Fruit fly (Drosophila melanogaster) whole organism, embryonic: ENCODE results near the gene Nep2.

Experiments used
- CG1024 ChIP-seq: fragments of 200-800 bp; sonication (Bioruptor generic); IDR thresholded peaks from 2 replicates; pipeline ENCODE4 v1.3.6; 2022; ENCODE audit warnings: missing biosample characterization, missing genetic modification characterization
- CG10274 ChIP-seq: fragments of 200-800 bp; sonication (Bioruptor generic); optimal IDR thresholded peaks from 3 replicates; lab custom pipeline; 2017; ENCODE audit warnings: missing biosample characterization, mild to moderate bottlenecking, missing genetic modification characterization
- CG11723 ChIP-seq: fragments of 200-800 bp; sonication (Bioruptor generic); optimal IDR thresholded peaks from 2 replicates; lab custom pipeline; 2017; ENCODE audit warnings: missing biosample characterization, mild to moderate bottlenecking, missing genetic modification characterization
- CG12659 ChIP-seq: fragments of 200-800 bp; sonication (Bioruptor generic); optimal IDR thresholded peaks from 3 replicates; lab custom pipeline; 2017; ENCODE audit warnings: mild to moderate bottlenecking, missing biosample characterization, missing genetic modification reagents, missing genetic modification characterization
- CG12769 ChIP-seq: fragments of 200-800 bp; sonication (Bioruptor generic); optimal IDR thresholded peaks from 2 replicates; lab custom pipeline; 2019; ENCODE audit warnings: missing biosample characterization, mild to moderate bottlenecking, missing genetic modification characterization, moderate library complexity
- CG12942 ChIP-seq: fragments of 200-800 bp; sonication (Bioruptor generic); optimal IDR thresholded peaks from 3 replicates; lab custom pipeline; 2016; ENCODE audit warnings: missing biosample characterization, missing genetic modification characterization
- CG13424 ChIP-seq: fragments of 200-800 bp; sonication (Bioruptor generic); optimal IDR thresholded peaks from 2 replicates; lab custom pipeline; 2019; ENCODE audit warnings: missing biosample characterization, mild to moderate bottlenecking, missing genetic modification characterization, moderate library complexity
- CG13624 ChIP-seq: fragments of 200-800 bp; sonication (Bioruptor generic); optimal IDR thresholded peaks from 2 replicates; lab custom pipeline; 2016; ENCODE audit warnings: missing biosample characterization, missing genetic modification characterization
- CG14441 ChIP-seq: fragments of 200-800 bp; sonication (Bioruptor generic); IDR thresholded peaks from 2 replicates; pipeline ENCODE4 v1.3.6; 2022; ENCODE audit warnings: missing biosample characterization, missing genetic modification characterization
- CG14860 ChIP-seq: fragments of 200-800 bp; sonication (Bioruptor generic); IDR thresholded peaks from 3 replicates; pipeline ENCODE4 v1.3.6; 2022; ENCODE audit warnings: missing biosample characterization, missing genetic modification characterization; ENCODE audit not compliant: partially characterized antibody
- CG15479 ChIP-seq: fragments of 200-800 bp; sonication (Bioruptor generic); optimal IDR thresholded peaks from 3 replicates; lab custom pipeline; 2019; ENCODE audit warnings: missing biosample characterization, mild to moderate bottlenecking, missing genetic modification characterization, moderate library complexity
- CG17186 ChIP-seq: fragments of 200-800 bp; sonication (Bioruptor generic); optimal IDR thresholded peaks from 3 replicates; lab custom pipeline; 2017; ENCODE audit warnings: missing biosample characterization, missing genetic modification reagents, missing genetic modification characterization
- CG17359 ChIP-seq: fragments of 200-800 bp; sonication (Bioruptor generic); optimal IDR thresholded peaks from 3 replicates; lab custom pipeline; 2018; ENCODE audit warnings: missing biosample characterization, mild to moderate bottlenecking, missing genetic modification characterization, moderate library complexity
- CG18764 ChIP-seq: fragments of 200-800 bp; sonication (Bioruptor generic); optimal IDR thresholded peaks from 3 replicates; lab custom pipeline; 2016; ENCODE audit warnings: missing biosample characterization, missing genetic modification characterization
- CG3163 ChIP-seq: fragments of 200-800 bp; sonication (Bioruptor generic); optimal IDR thresholded peaks from 3 replicates; lab custom pipeline; 2016; ENCODE audit warnings: missing biosample characterization, missing genetic modification characterization
- CG3281 ChIP-seq: fragments of 200-800 bp; sonication (Bioruptor generic); optimal IDR thresholded peaks from 3 replicates; lab custom pipeline; 2017; ENCODE audit warnings: missing biosample characterization, mild to moderate bottlenecking, missing genetic modification characterization
- CG34376 ChIP-seq: fragments of 200-800 bp; sonication (Bioruptor generic); optimal IDR thresholded peaks from 2 replicates; lab custom pipeline; 2018; ENCODE audit warnings: missing biosample characterization, mild to moderate bottlenecking, missing genetic modification characterization
- CG4282 ChIP-seq: fragments of 200-800 bp; sonication (Bioruptor generic); optimal IDR thresholded peaks from 2 replicates; lab custom pipeline; 2016; ENCODE audit warnings: missing biosample characterization, missing genetic modification characterization
- CG6272 ChIP-seq: fragments of 200-800 bp; sonication (Bioruptor generic); IDR thresholded peaks from 2 replicates; pipeline ENCODE4 v1.3.6; 2022; ENCODE audit warnings: missing biosample characterization, missing genetic modification characterization
- CG6683 ChIP-seq: fragments of 200-800 bp; sonication (Bioruptor generic); optimal IDR thresholded peaks from 2 replicates; lab custom pipeline; 2017; ENCODE audit warnings: missing biosample characterization, mild to moderate bottlenecking, missing genetic modification characterization, missing genetic modification reagents
- CG6854 ChIP-seq: fragments of 200-800 bp; sonication (Bioruptor generic); optimal IDR thresholded peaks from 3 replicates; lab custom pipeline; 2017; ENCODE audit warnings: missing biosample characterization, mild to moderate bottlenecking, missing genetic modification characterization
- CG8765 ChIP-seq: fragments of 200-800 bp; sonication (Bioruptor generic); IDR thresholded peaks from 2 replicates; pipeline ENCODE4 v1.3.6; 2022; ENCODE audit warnings: missing biosample characterization, missing genetic modification characterization
- CHES-1-like ChIP-seq: fragments of 200-800 bp; sonication (Bioruptor generic); optimal IDR thresholded peaks from 2 replicates; lab custom pipeline; 2016; ENCODE audit warnings: missing biosample characterization, missing genetic modification characterization
- CoRest ChIP-seq: fragments of 200-800 bp; sonication (Bioruptor generic); optimal IDR thresholded peaks from 3 replicates; lab custom pipeline; 2018; ENCODE audit warnings: missing biosample characterization, mild to moderate bottlenecking, missing genetic modification characterization, moderate library complexity
- CrebB ChIP-seq: fragments of 200-800 bp; sonication (Bioruptor generic); optimal IDR thresholded peaks from 3 replicates; lab custom pipeline; 2018; ENCODE audit warnings: missing biosample characterization, mild to moderate bottlenecking, missing genetic modification characterization
- Eip74EF ChIP-seq, 2 experiments: fragments of 200-800 bp in 1 of 2; fragments of >200 bp in 1 of 2; sonication (Bioruptor generic) in 1 of 2; optimal IDR thresholded peaks; 2 replicates each; lab custom pipeline; 2017 to 2019; ENCODE audit warnings: missing biosample characterization in 2 of 2, missing genetic modification characterization in 2 of 2, mild to moderate bottlenecking in 1 of 2, moderate library complexity in 1 of 2
- HLH54F ChIP-seq: fragments of 200-800 bp; sonication (Bioruptor generic); optimal IDR thresholded peaks from 3 replicates; lab custom pipeline; 2016; ENCODE audit warnings: missing biosample characterization, missing genetic modification characterization
- Lim3 ChIP-seq: fragments of 200-800 bp; sonication (Bioruptor generic); IDR thresholded peaks from 2 replicates; pipeline ENCODE4 v1.3.6; 2022; ENCODE audit warnings: missing biosample characterization, missing genetic modification characterization
- Nf-YA ChIP-seq: fragments of 200-800 bp; sonication (Bioruptor generic); IDR thresholded peaks from 2 replicates; pipeline ENCODE4 v1.3.6; 2022; ENCODE audit warnings: missing biosample characterization, missing genetic modification characterization
- Pdp1 ChIP-seq, 2 experiments: fragments of 200-800 bp; sonication (Bioruptor generic); optimal IDR thresholded peaks; 3 replicates each; lab custom pipeline; 2016; ENCODE audit warnings: missing biosample characterization in 2 of 2, missing genetic modification characterization in 2 of 2, mild to moderate bottlenecking in 1 of 2, moderate library complexity in 1 of 2
- Rfx ChIP-seq: fragments of 200-800 bp; sonication (Bioruptor generic); IDR thresholded peaks from 2 replicates; pipeline ENCODE4 v1.3.6; 2022; ENCODE audit warnings: missing biosample characterization, missing genetic modification characterization
- Tbp ChIP-seq: fragments of >200 bp; optimal IDR thresholded peaks from 2 replicates; lab custom pipeline; 2018; ENCODE audit warnings: missing biosample characterization, missing genetic modification characterization
- cg ChIP-seq: fragments of 200-800 bp; sonication (Bioruptor generic); optimal IDR thresholded peaks from 3 replicates; lab custom pipeline; 2019; ENCODE audit warnings: missing biosample characterization, mild to moderate bottlenecking, missing genetic modification characterization, moderate library complexity
- emc ChIP-seq: fragments of 200-800 bp; sonication (Bioruptor generic); optimal IDR thresholded peaks from 2 replicates; lab custom pipeline; 2016; ENCODE audit warnings: missing biosample characterization, missing genetic modification characterization
- en ChIP-seq: fragments of 200-800 bp; sonication (Bioruptor generic); optimal IDR thresholded peaks from 2 replicates; lab custom pipeline; 2016; ENCODE audit warnings: missing biosample characterization, missing genetic modification characterization
- exex ChIP-seq: fragments of 200-800 bp; sonication (Bioruptor generic); optimal IDR thresholded peaks from 4 replicates; lab custom pipeline; 2018; ENCODE audit warnings: missing biosample characterization, mild to moderate bottlenecking, missing genetic modification characterization, moderate library complexity
- gcm2 ChIP-seq: fragments of 200-800 bp; sonication (Bioruptor generic); optimal IDR thresholded peaks from 2 replicates; lab custom pipeline; 2016; ENCODE audit warnings: missing biosample characterization, missing genetic modification characterization
- hkb ChIP-seq, 2 experiments: fragments of 200-800 bp in 1 of 2; fragments of >200 bp in 1 of 2; sonication (Bioruptor generic) in 1 of 2; IDR thresholded peaks in 1 of 2; optimal IDR thresholded peaks in 1 of 2; 2 replicates each; pipeline versions ENCODE4 v1.3.6 to Lab custom; 2017 to 2022; ENCODE audit warnings: missing biosample characterization in 1 of 2, missing genetic modification characterization in 1 of 2
- kah ChIP-seq: fragments of 200-800 bp; sonication (Bioruptor generic); optimal IDR thresholded peaks from 2 replicates; lab custom pipeline; 2018; ENCODE audit warnings: missing biosample characterization, mild to moderate bottlenecking, missing genetic modification characterization
- lilli ChIP-seq: fragments of 200-800 bp; sonication (Bioruptor generic); optimal IDR thresholded peaks from 3 replicates; lab custom pipeline; 2016; ENCODE audit warnings: missing biosample characterization, missing genetic modification characterization
- nau ChIP-seq: fragments of 200-800 bp; sonication (Bioruptor generic); optimal IDR thresholded peaks from 3 replicates; lab custom pipeline; 2017; ENCODE audit warnings: missing biosample characterization, mild to moderate bottlenecking, missing genetic modification characterization, missing genetic modification reagents
- nmo ChIP-seq: fragments of 200-800 bp; sonication (Bioruptor generic); optimal IDR thresholded peaks from 2 replicates; lab custom pipeline; 2018; ENCODE audit warnings: missing biosample characterization, mild to moderate bottlenecking, missing genetic modification characterization, moderate library complexity
- pum ChIP-seq: fragments of 200-800 bp; sonication (Bioruptor generic); optimal IDR thresholded peaks from 2 replicates; lab custom pipeline; 2016; ENCODE audit warnings: missing biosample characterization, missing genetic modification characterization
- salm ChIP-seq: fragments of 200-800 bp; sonication (Bioruptor generic); optimal IDR thresholded peaks from 2 replicates; lab custom pipeline; 2018; ENCODE audit warnings: missing biosample characterization, mild to moderate bottlenecking, missing genetic modification characterization
- slou ChIP-seq: fragments of 200-800 bp; sonication (Bioruptor generic); optimal IDR thresholded peaks from 3 replicates; lab custom pipeline; 2016; ENCODE audit warnings: missing biosample characterization, missing genetic modification characterization
- toy ChIP-seq: fragments of 200-800 bp; sonication (Bioruptor generic); IDR thresholded peaks from 2 replicates; pipeline ENCODE4 v1.3.6; 2022; ENCODE audit warnings: missing biosample characterization, missing genetic modification characterization
- usp ChIP-seq: fragments of >200 bp; optimal IDR thresholded peaks from 2 replicates; lab custom pipeline; 2017; ENCODE audit warnings: missing biosample characterization, missing genetic modification characterization
- wor ChIP-seq: fragments of 200-800 bp; sonication (Bioruptor generic); IDR thresholded peaks from 2 replicates; pipeline ENCODE4 v1.3.6; 2022; ENCODE audit warnings: missing biosample characterization, missing genetic modification characterization
- zen2 ChIP-seq: fragments of 200-800 bp; sonication (Bioruptor generic); IDR thresholded peaks from 3 replicates; pipeline ENCODE4 v1.3.6; 2022; ENCODE audit warnings: missing biosample characterization, missing genetic modification characterization; ENCODE audit not compliant: partially characterized antibody
- zfh2 ChIP-seq: fragments of 200-800 bp; sonication (Bioruptor generic); optimal IDR thresholded peaks from 2 replicates; lab custom pipeline; 2016; ENCODE audit warnings: missing biosample characterization, missing genetic modification characterization

Gene Nep2

DNA sequence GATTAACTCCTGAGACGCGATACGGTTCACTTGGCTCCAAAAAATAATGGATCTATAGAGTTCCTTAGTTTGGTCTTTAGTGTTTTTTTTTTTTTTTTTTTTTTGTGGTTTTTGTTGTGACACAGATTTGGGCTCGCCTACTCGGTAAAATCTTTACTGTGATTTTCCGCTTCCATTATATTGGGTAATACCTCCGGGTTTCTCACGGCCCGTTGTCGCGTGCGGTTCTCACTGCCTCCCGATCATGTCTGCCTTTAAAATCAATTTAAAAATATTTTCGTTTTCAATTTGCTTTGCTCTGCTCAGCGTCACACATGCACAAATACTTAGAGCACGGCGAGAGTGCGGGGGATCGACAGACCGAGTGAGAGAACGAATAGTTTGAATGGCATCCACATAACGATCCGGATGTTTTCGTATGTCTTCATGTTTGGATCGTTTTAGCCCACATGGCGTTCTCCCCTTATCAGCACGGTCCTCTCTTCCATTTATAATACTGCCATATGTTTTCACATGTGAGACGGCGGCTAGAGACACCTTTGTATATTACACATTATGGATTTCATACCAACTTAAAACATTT lies 14.6 kb upstream of the Nep2 start (continued):
- no peak for TF ChIP-seq salm
- peak; percentile 59 for TF ChIP-seq cg (GFP tag; lab: Kevin White, UChicago)
- TF ChIP-seq CG15479 (GFP tag; lab: Kevin White, UChicago): no peak
- no peak for TF ChIP-seq Nf-YA (GFP tag; lab: Robert Waterston, UW)
- TF ChIP-seq CG6683: no peak
- TF ChIP-seq Tbp (GFP tag; lab: Kevin White, UChicago): no peak
- no peak for TF ChIP-seq zfh2
- TF ChIP-seq CrebB (tag; lab: Kevin White, UChicago): peak; percentile 58
- TF ChIP-seq CG4282 (GFP tag; lab: Kevin White, UChicago): no peak
- TF ChIP-seq CG6272: no peak
- TF ChIP-seq Lim3 (GFP tag; lab: Robert Waterston, UW): no peak
- no peak for TF ChIP-seq CG14441 (GFP tag; lab: Robert Waterston, UW)
- TF ChIP-seq slou: no peak
- no peak for TF ChIP-seq CG13624 (GFP tag; lab: Kevin White, UChicago)
- no peak for TF ChIP-seq CoRest (tag; lab: Kevin White, UChicago)
- peak in 1 of 2 experiments; percentile 30 for TF ChIP-seq Eip74EF (GFP tag; optimal IDR thresholded peaks at IDR 0.05; lab: Kevin White, UChicago)
- no peak for TF ChIP-seq hkb (optimal IDR thresholded peaks at IDR 0.05; lab: Kevin White, UChicago)
- TF ChIP-seq hkb (GFP tag; IDR thresholded peaks at IDR 0.05; lab: Robert Waterston, UW): no peak
- TF ChIP-seq CG17186 (GFP tag; lab: Kevin White, UChicago): no peak
- no peak for TF ChIP-seq lilli
- no peak for TF ChIP-seq CG13424
- 0 out of 3 replicates have a peak, but pooled peaks have one; percentile 26 for TF ChIP-seq zen2 (GFP tag; lab: Robert Waterston, UW)
- TF ChIP-seq CG17359: no peak
- TF ChIP-seq CG8765 (GFP tag; lab: Robert Waterston, UW): no peak
- no peak for TF ChIP-seq CG12659
- TF ChIP-seq CG3163 (GFP tag; lab: Kevin White, UChicago): peak; percentile 6
- no peak for TF ChIP-seq wor (GFP tag; lab: Robert Waterston, UW)
- peak in 1 of 2 experiments; percentile 90 for TF ChIP-seq Pdp1 (GFP tag; optimal IDR thresholded peaks at IDR 0.05; lab: Kevin White, UChicago)
- TF ChIP-seq CG3281: no peak
- no peak for TF ChIP-seq en (GFP tag; lab: Kevin White, UChicago)
- no peak for TF ChIP-seq kah
- no peak for TF ChIP-seq HLH54F (GFP tag; lab: Kevin White, UChicago)
- no peak for TF ChIP-seq emc (GFP tag; lab: Kevin White, UChicago)
- TF ChIP-seq CG14860: no peak
- peak; percentile 54 for TF ChIP-seq CG12769
- peak; percentile 12 for TF ChIP-seq CG6854 (GFP tag; lab: Kevin White, UChicago)
- no peak for TF ChIP-seq nau (GFP tag; lab: Kevin White, UChicago)
- TF ChIP-seq CG10274: no peak
- no peak for TF ChIP-seq pum (GFP tag; lab: Kevin White, UChicago)
- no peak for TF ChIP-seq CG12942 (GFP tag; lab: Kevin White, UChicago)
- TF ChIP-seq CG1024 (GFP tag; lab: Robert Waterston, UW): no peak
- TF ChIP-seq usp (GFP tag; lab: Kevin White, UChicago): no peak
- TF ChIP-seq exex (tag; lab: Kevin White, UChicago): peak; percentile 53
- TF ChIP-seq toy: no peak
- TF ChIP-seq CHES-1-like (GFP tag; lab: Kevin White, UChicago): no peak
- no peak for TF ChIP-seq CG11723 (GFP tag; lab: Kevin White, UChicago)
- no peak for TF ChIP-seq nmo (GFP tag; lab: Kevin White, UChicago)
- TF ChIP-seq CG18764: no peak
- TF ChIP-seq Rfx (GFP tag; lab: Robert Waterston, UW): no peak; the same call in 1 of the 2 replicates
- TF ChIP-seq CG34376 (GFP tag; lab: Kevin White, UChicago): peak; percentile 62
- no peak for TF ChIP-seq gcm2 (GFP tag; lab: Kevin White, UChicago)
